Fruit fly (Drosophila melanogaster) whole organism, embryonic: ENCODE measurements around the gene CG42541.

Experiments used
- CG10959 ChIP-seq: fragments of 200-800 bp; sonication (Bioruptor generic); IDR thresholded peaks from 2 replicates; pipeline ENCODE4 v1.3.6; 2022; ENCODE audit warnings: missing biosample characterization, missing genetic modification characterization
- CG10979 ChIP-seq: fragments of 200-800 bp; sonication (Bioruptor generic); optimal IDR thresholded peaks from 2 replicates; lab custom pipeline; 2018; ENCODE audit warnings: missing biosample characterization, mild to moderate bottlenecking, missing genetic modification characterization, moderate library complexity
- CG12155 ChIP-seq: fragments of 200-800 bp; sonication (Bioruptor generic); optimal IDR thresholded peaks from 3 replicates; lab custom pipeline; 2016; ENCODE audit warnings: missing biosample characterization, missing genetic modification characterization
- CG12659 ChIP-seq: fragments of 200-800 bp; sonication (Bioruptor generic); optimal IDR thresholded peaks from 3 replicates; lab custom pipeline; 2017; ENCODE audit warnings: mild to moderate bottlenecking, missing biosample characterization, missing genetic modification reagents, missing genetic modification characterization
- CG12744 ChIP-seq: fragments of 200-800 bp; sonication (Bioruptor generic); optimal IDR thresholded peaks from 2 replicates; lab custom pipeline; 2016; ENCODE audit warnings: missing biosample characterization, missing genetic modification characterization
- CG14710 ChIP-seq: fragments of 200-800 bp; sonication (Bioruptor generic); optimal IDR thresholded peaks from 3 replicates; lab custom pipeline; 2019; ENCODE audit warnings: missing biosample characterization, mild to moderate bottlenecking, missing genetic modification characterization, moderate library complexity
- CG15269 ChIP-seq: fragments of 200-800 bp; sonication (Bioruptor generic); optimal IDR thresholded peaks from 2 replicates; lab custom pipeline; 2018; ENCODE audit warnings: missing biosample characterization, mild to moderate bottlenecking, missing genetic modification characterization, moderate library complexity
- CG1602 ChIP-seq: fragments of 200-800 bp; sonication (Bioruptor generic); optimal IDR thresholded peaks from 3 replicates; lab custom pipeline; 2016; ENCODE audit warnings: missing biosample characterization, missing genetic modification characterization
- CG1647 ChIP-seq: fragments of 200-800 bp; sonication (Bioruptor generic); optimal IDR thresholded peaks from 3 replicates; lab custom pipeline; 2016; ENCODE audit warnings: missing biosample characterization, missing genetic modification characterization
- CG17359 ChIP-seq: fragments of 200-800 bp; sonication (Bioruptor generic); optimal IDR thresholded peaks from 3 replicates; lab custom pipeline; 2018; ENCODE audit warnings: missing biosample characterization, mild to moderate bottlenecking, missing genetic modification characterization, moderate library complexity
- CG17361 ChIP-seq: fragments of 200-800 bp; sonication (Bioruptor generic); IDR thresholded peaks from 3 replicates; pipeline ENCODE4 v1.3.6; 2022; ENCODE audit warnings: missing biosample characterization, missing genetic modification characterization
- CG2120 ChIP-seq: fragments of 200-800 bp; sonication (Bioruptor generic); optimal IDR thresholded peaks from 3 replicates; lab custom pipeline; 2016; ENCODE audit warnings: missing biosample characterization, missing genetic modification characterization
- CG2678 ChIP-seq: fragments of 200-800 bp; sonication (Bioruptor generic); optimal IDR thresholded peaks from 3 replicates; lab custom pipeline; 2019; ENCODE audit warnings: missing biosample characterization, mild to moderate bottlenecking, missing genetic modification characterization, moderate library complexity
- CG30431 ChIP-seq: fragments of 200-800 bp; sonication (Bioruptor generic); optimal IDR thresholded peaks from 2 replicates; lab custom pipeline; 2017; ENCODE audit warnings: missing biosample characterization, missing genetic modification characterization
- CG31441 ChIP-seq: fragments of 200-800 bp; sonication (Bioruptor generic); IDR thresholded peaks from 2 replicates; pipeline ENCODE4 v1.3.6; 2022; ENCODE audit warnings: missing biosample characterization, missing genetic modification characterization
- CG3163 ChIP-seq: fragments of 200-800 bp; sonication (Bioruptor generic); optimal IDR thresholded peaks from 3 replicates; lab custom pipeline; 2016; ENCODE audit warnings: missing biosample characterization, missing genetic modification characterization
- CG6272 ChIP-seq: fragments of 200-800 bp; sonication (Bioruptor generic); IDR thresholded peaks from 2 replicates; pipeline ENCODE4 v1.3.6; 2022; ENCODE audit warnings: missing biosample characterization, missing genetic modification characterization
- CG6791 ChIP-seq: fragments of 200-800 bp; sonication (Bioruptor generic); IDR thresholded peaks from 3 replicates; pipeline ENCODE4 v1.3.6; 2022; ENCODE audit warnings: missing biosample characterization, missing genetic modification characterization; ENCODE audit not compliant: partially characterized antibody
- CG7786 ChIP-seq: fragments of 200-800 bp; sonication (Bioruptor generic); optimal IDR thresholded peaks from 2 replicates; lab custom pipeline; 2016; ENCODE audit warnings: missing biosample characterization, missing genetic modification characterization
- CoRest ChIP-seq: fragments of 200-800 bp; sonication (Bioruptor generic); optimal IDR thresholded peaks from 3 replicates; lab custom pipeline; 2018; ENCODE audit warnings: missing biosample characterization, mild to moderate bottlenecking, missing genetic modification characterization, moderate library complexity
- D ChIP-seq, 2 experiments: fragments of 200-800 bp in 1 of 2; fragments of >200 bp in 1 of 2; sonication (Bioruptor generic) in 1 of 2; optimal IDR thresholded peaks; 2 replicates in 1 of 2; 3 replicates in 1 of 2; lab custom pipeline; 2017; ENCODE audit warnings: mild to moderate bottlenecking in 1 of 2, missing biosample characterization in 1 of 2, missing genetic modification characterization in 1 of 2, missing genetic modification reagents in 1 of 2
- Dip2 ChIP-seq: fragments of 200-800 bp; sonication (Bioruptor generic); IDR thresholded peaks from 2 replicates; pipeline ENCODE4 v1.3.6; 2022; ENCODE audit warnings: missing biosample characterization, missing genetic modification characterization
- Ets65A ChIP-seq: fragments of 200-800 bp; sonication (Bioruptor generic); peaks from one replicate; lab custom pipeline; 2016; ENCODE audit warnings: missing biosample characterization, missing genetic modification characterization
- Fer1 ChIP-seq: fragments of 200-800 bp; sonication (Bioruptor generic); optimal IDR thresholded peaks from 2 replicates; lab custom pipeline; 2017; ENCODE audit warnings: missing biosample characterization, mild to moderate bottlenecking, missing genetic modification characterization
- Hsf ChIP-seq: fragments of 200-800 bp; sonication (Bioruptor generic); optimal IDR thresholded peaks from 3 replicates; lab custom pipeline; 2016; ENCODE audit warnings: missing biosample characterization, missing genetic modification characterization
- MESR4 ChIP-seq: fragments of 200-800 bp; sonication (Bioruptor generic); optimal IDR thresholded peaks from 2 replicates; lab custom pipeline; 2018; ENCODE audit warnings: missing biosample characterization, mild to moderate bottlenecking, missing genetic modification characterization, moderate library complexity
- NK7.1 ChIP-seq: fragments of 200-800 bp; sonication (Bioruptor generic); optimal IDR thresholded peaks from 3 replicates; lab custom pipeline; 2016; ENCODE audit warnings: missing biosample characterization, missing genetic modification characterization
- NfI ChIP-seq: fragments of 200-800 bp; sonication (Bioruptor generic); optimal IDR thresholded peaks from 3 replicates; lab custom pipeline; 2018; ENCODE audit warnings: missing biosample characterization, mild to moderate bottlenecking, missing genetic modification characterization, moderate library complexity
- Oli ChIP-seq: fragments of 200-800 bp; sonication (Bioruptor generic); optimal IDR thresholded peaks from 2 replicates; lab custom pipeline; 2018; ENCODE audit warnings: missing biosample characterization, mild to moderate bottlenecking, missing genetic modification characterization, moderate library complexity
- Scr ChIP-seq: fragments of 200-800 bp; sonication (Bioruptor generic); IDR thresholded peaks from 2 replicates; pipeline ENCODE4 v1.3.6; 2022; ENCODE audit warnings: missing biosample characterization, missing genetic modification characterization; ENCODE audit not compliant: partially characterized antibody
- abd-A ChIP-seq: fragments of 200-800 bp; sonication (Bioruptor generic); optimal IDR thresholded peaks from 3 replicates; lab custom pipeline; 2019; ENCODE audit warnings: missing biosample characterization, mild to moderate bottlenecking, missing genetic modification characterization, moderate library complexity
- aop ChIP-seq: fragments of 200-800 bp; sonication (Bioruptor generic); IDR thresholded peaks from 2 replicates; pipeline ENCODE4 v1.3.6; 2022; ENCODE audit warnings: missing biosample characterization, missing genetic modification characterization
- az2 ChIP-seq: fragments of 200-800 bp; sonication (Bioruptor generic); optimal IDR thresholded peaks from 3 replicates; lab custom pipeline; 2016; ENCODE audit warnings: missing biosample characterization, missing genetic modification characterization
- cg ChIP-seq: fragments of 200-800 bp; sonication (Bioruptor generic); optimal IDR thresholded peaks from 3 replicates; lab custom pipeline; 2019; ENCODE audit warnings: missing biosample characterization, mild to moderate bottlenecking, missing genetic modification characterization, moderate library complexity
- croc ChIP-seq: fragments of 200-800 bp; sonication (Bioruptor generic); conservative IDR thresholded peaks from 3 replicates; pipeline ENCODE4 v1.3.6; 2022; ENCODE audit warnings: missing biosample characterization, missing genetic modification characterization
- crp ChIP-seq, 2 experiments: fragments of 200-800 bp; sonication (Bioruptor generic); optimal IDR thresholded peaks; 2 replicates in 1 of 2; 3 replicates in 1 of 2; lab custom pipeline; 2017; ENCODE audit warnings: missing biosample characterization in 2 of 2, missing genetic modification characterization in 2 of 2, mild to moderate bottlenecking in 1 of 2, moderate library complexity in 1 of 2
- cwo ChIP-seq: fragments of 200-800 bp; sonication (Bioruptor generic); optimal IDR thresholded peaks from 3 replicates; lab custom pipeline; 2017; ENCODE audit warnings: missing biosample characterization, missing genetic modification characterization, mild to moderate bottlenecking, moderate library complexity, missing genetic modification reagents
- fd96Cb ChIP-seq: fragments of 200-800 bp; sonication (Bioruptor generic); optimal IDR thresholded peaks from 2 replicates; lab custom pipeline; 2018; ENCODE audit warnings: missing biosample characterization, mild to moderate bottlenecking, missing genetic modification characterization, moderate library complexity
- her ChIP-seq: fragments of 200-800 bp; sonication (Bioruptor generic); optimal IDR thresholded peaks from 2 replicates; lab custom pipeline; 2016; ENCODE audit warnings: missing biosample characterization, missing genetic modification characterization
- hkb ChIP-seq, 2 experiments: fragments of 200-800 bp in 1 of 2; fragments of >200 bp in 1 of 2; sonication (Bioruptor generic) in 1 of 2; IDR thresholded peaks in 1 of 2; optimal IDR thresholded peaks in 1 of 2; 2 replicates each; pipeline versions ENCODE4 v1.3.6 to Lab custom; 2017 to 2022; ENCODE audit warnings: missing biosample characterization in 1 of 2, missing genetic modification characterization in 1 of 2
- insv ChIP-seq, 2 experiments: fragments of 200-800 bp; sonication (Bioruptor generic); optimal IDR thresholded peaks; 3 replicates each; lab custom pipeline; 2016 to 2018; ENCODE audit warnings: missing biosample characterization in 2 of 2, missing genetic modification characterization in 2 of 2
- jing ChIP-seq: fragments of 200-800 bp; sonication (Bioruptor generic); optimal IDR thresholded peaks from 2 replicates; lab custom pipeline; 2018; ENCODE audit warnings: missing biosample characterization, mild to moderate bottlenecking, missing genetic modification characterization
- lilli ChIP-seq: fragments of 200-800 bp; sonication (Bioruptor generic); optimal IDR thresholded peaks from 3 replicates; lab custom pipeline; 2016; ENCODE audit warnings: missing biosample characterization, missing genetic modification characterization
- nmo ChIP-seq: fragments of 200-800 bp; sonication (Bioruptor generic); optimal IDR thresholded peaks from 2 replicates; lab custom pipeline; 2018; ENCODE audit warnings: missing biosample characterization, mild to moderate bottlenecking, missing genetic modification characterization, moderate library complexity
- prd ChIP-seq, 3 experiments: fragments of >200 bp in 2 of 3; fragments of 200-800 bp in 1 of 3; sonication (Bioruptor generic) in 1 of 3; optimal IDR thresholded peaks in 2 of 3; IDR thresholded peaks in 1 of 3; 2 replicates in 2 of 3; 3 replicates in 1 of 3; pipeline versions ENCODE4 v1.3.6 to Lab custom; 2017 to 2022; ENCODE audit warnings: missing biosample characterization in 1 of 3, missing genetic modification characterization in 1 of 3
- sisA ChIP-seq: fragments of 200-800 bp; sonication (Bioruptor generic); IDR thresholded peaks from 2 replicates; pipeline ENCODE4 v1.3.6; 2022; ENCODE audit warnings: missing biosample characterization, missing genetic modification characterization
- slbo ChIP-seq: fragments of 200-800 bp; sonication (Bioruptor generic); IDR thresholded peaks from 2 replicates; pipeline ENCODE4 v1.3.6; 2022; ENCODE audit warnings: missing biosample characterization, missing genetic modification characterization
- vvl ChIP-seq: fragments of 200-800 bp; sonication (Bioruptor generic); IDR thresholded peaks from 2 replicates; pipeline ENCODE4 v1.3.6; 2022; ENCODE audit warnings: missing biosample characterization, missing genetic modification characterization

CG42541 gene

dm6 chrX:3931669-3932068 is 1.3 kb upstream of the CG42541 start (continued):
- TF ChIP-seq CG12659 (GFP tag; lab: Kevin White, UChicago) = peak; percentile 8
- no peak for TF ChIP-seq Dip2 (GFP tag; lab: Robert Waterston, UW)
- TF ChIP-seq cg (GFP tag; lab: Kevin White, UChicago) = no peak
- TF ChIP-seq her (GFP tag; lab: Kevin White, UChicago) = no peak
- TF ChIP-seq cwo (GFP tag; lab: Kevin White, UChicago) = no peak
- no peak for TF ChIP-seq abd-A (tag; lab: Kevin White, UChicago)
- TF ChIP-seq CG3163 = no peak
- peak; percentile 47; the same call in 1 of the 2 replicates for TF ChIP-seq slbo (GFP tag; lab: Robert Waterston, UW)
- TF ChIP-seq nmo (GFP tag; lab: Kevin White, UChicago) = peak; percentile 28
- TF ChIP-seq crp (GFP tag; optimal IDR thresholded peaks at IDR 0.05; lab: Kevin White, UChicago) = no peak
- TF ChIP-seq CG6272 = no peak
- no peak for TF ChIP-seq CG2120 (GFP tag; lab: Kevin White, UChicago)
- no peak for TF ChIP-seq CG1647
- TF ChIP-seq CG17359 (tag; lab: Kevin White, UChicago) = peak; percentile 30
- peak; percentile 11 for TF ChIP-seq CG15269 (tag; lab: Kevin White, UChicago)
- TF ChIP-seq CG31441 = peak; percentile 45
- no peak for TF ChIP-seq insv (GFP tag; optimal IDR thresholded peaks at IDR 0.05; lab: Kevin White, UChicago)
- TF ChIP-seq MESR4 (GFP tag; lab: Kevin White, UChicago) = no peak
- TF ChIP-seq NK7.1 (GFP tag; lab: Kevin White, UChicago) = no peak
- TF ChIP-seq hkb (optimal IDR thresholded peaks at IDR 0.05; lab: Kevin White, UChicago) = no peak
- peak; percentile 52; the same call in 1 of the 2 replicates for TF ChIP-seq hkb (GFP tag; IDR thresholded peaks at IDR 0.05; lab: Robert Waterston, UW)
- peak; percentile 86 for TF ChIP-seq Ets65A
- no peak for TF ChIP-seq CG7786
- no peak for TF ChIP-seq CG6791 (GFP tag; lab: Robert Waterston, UW)
- TF ChIP-seq sisA (GFP tag; lab: Robert Waterston, UW) = peak; percentile 49
- no peak for TF ChIP-seq lilli (GFP tag; lab: Kevin White, UChicago)
- peak; percentile 39 for TF ChIP-seq Oli (tag; lab: Kevin White, UChicago)
- no peak for TF ChIP-seq CG12744
- no peak for TF ChIP-seq CG12155
- TF ChIP-seq CG17361 (GFP tag; lab: Robert Waterston, UW) = 0 out of 3 replicates have a peak, but pooled peaks have one; percentile 23
- TF ChIP-seq CG2678 (tag; lab: Kevin White, UChicago) = peak; percentile 38
- TF ChIP-seq D (optimal IDR thresholded peaks at IDR 0.05; lab: Kevin White, UChicago) = no peak
- TF ChIP-seq D (GFP tag; optimal IDR thresholded peaks at IDR 0.05; lab: Kevin White, UChicago) = peak; percentile 1
- TF ChIP-seq CoRest (tag; lab: Kevin White, UChicago) = peak; percentile 17
- TF ChIP-seq prd (optimal IDR thresholded peaks at IDR 0.05; lab: Kevin White, UChicago) = no peak
- peak; percentile 65; the same call in 2 of the 3 replicates for TF ChIP-seq prd (GFP tag; IDR thresholded peaks at IDR 0.05; lab: Robert Waterston, UW)
- no peak for TF ChIP-seq CG1602 (GFP tag; lab: Kevin White, UChicago)
- TF ChIP-seq NfI (GFP tag; lab: Kevin White, UChicago) = peak; percentile 21
- TF ChIP-seq vvl (GFP tag; lab: Robert Waterston, UW) = peak; percentile 40; the same call in 1 of the 2 replicates
- peak; percentile 35 for TF ChIP-seq CG10979 (tag; lab: Kevin White, UChicago)
- TF ChIP-seq CG14710 (tag; lab: Kevin White, UChicago) = peak; percentile 11
- TF ChIP-seq az2 (GFP tag; lab: Kevin White, UChicago) = peak; percentile 33
- peak; percentile 5 for TF ChIP-seq jing (GFP tag; lab: Kevin White, UChicago)
- TF ChIP-seq croc = no peak
- TF ChIP-seq CG10959 (GFP tag; lab: Robert Waterston, UW) = peak; percentile 14; the same call in 1 of the 2 replicates
- TF ChIP-seq aop (GFP tag; lab: Robert Waterston, UW) = no peak
- TF ChIP-seq CG30431 (GFP tag; lab: Kevin White, UChicago) = peak; percentile 18
- TF ChIP-seq Hsf (GFP tag; lab: Kevin White, UChicago) = no peak
- TF ChIP-seq fd96Cb (tag; lab: Kevin White, UChicago) = peak; percentile 31
- no peak for TF ChIP-seq Scr (GFP tag; lab: Robert Waterston, UW)
- peak; percentile 19 for TF ChIP-seq Fer1
